Worm (Caenorhabditis elegans) whole organism, young adult: ENCODE measurements around the gene Y69A2AR.22.

ENCODE experiments used
- F39B2.1 ChIP-seq: fragments of 200-800 bp; sonication (Bioruptor generic); IDR thresholded peaks from 2 replicates; pipeline ENCODE4 v1.3.6; 2022; ENCODE audit warnings: missing genetic modification reagents, missing genetic modification characterization, missing compliant biosample characterization
- T07F8.4 ChIP-seq: sonication (generic microtip); optimal IDR thresholded peaks from 2 replicates; lab custom pipeline; 2016; ENCODE audit warnings: mild to moderate bottlenecking, missing genetic modification characterization, moderate library complexity, missing compliant biosample characterization
- madf-3 ChIP-seq: fragments of 200-800 bp; sonication (Bioruptor generic); IDR thresholded peaks from 2 replicates; pipeline ENCODE4 v1.3.6; 2022; ENCODE audit warnings: missing genetic modification reagents, missing genetic modification characterization, missing compliant biosample characterization
- pha-4 ChIP-seq: fragments of 150-350 bp; sonication (generic microtip); optimal IDR thresholded peaks from 2 replicates; lab custom pipeline; 2014; ENCODE audit warnings: missing biosample characterization, missing genetic modification reagents, missing genetic modification characterization
- tbx-9 ChIP-seq: sonication (generic microtip); optimal IDR thresholded peaks from 2 replicates; lab custom pipeline; 2016; ENCODE audit warnings: borderline replicate concordance, missing genetic modification characterization, inconsistent platforms, missing compliant biosample characterization
- tlf-1 ChIP-seq: fragments of 200-800 bp; sonication (Bioruptor generic); optimal IDR thresholded peaks from 2 replicates; lab custom pipeline; 2018; ENCODE audit warnings: mild to moderate bottlenecking, missing genetic modification characterization, missing compliant biosample characterization
- ztf-18 ChIP-seq: sonication (generic microtip); optimal IDR thresholded peaks from 2 replicates; lab custom pipeline; 2016; ENCODE audit warnings: missing genotype, mild to moderate bottlenecking, missing genetic modification characterization, missing compliant biosample characterization

DNA sequence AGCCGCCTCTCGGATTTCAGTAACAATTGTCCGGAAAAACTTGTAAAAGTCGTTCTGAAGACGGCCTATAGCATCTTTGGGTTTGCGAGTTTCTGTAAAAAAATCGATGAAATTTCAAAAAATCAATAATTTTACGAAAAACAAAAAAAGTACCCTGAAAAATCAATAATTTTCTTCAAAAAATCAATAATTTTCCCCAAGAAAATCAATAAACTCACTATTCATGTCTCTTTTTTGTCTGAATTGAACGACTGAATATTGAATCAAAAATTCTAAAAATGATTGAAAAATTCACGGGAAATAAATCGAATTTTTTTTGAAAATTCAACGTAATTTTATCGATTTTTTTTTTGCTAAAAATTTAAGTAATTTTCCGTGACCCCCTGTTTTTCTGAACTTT, 43.7 kb upstream of the Y69A2AR.22 start, which contains the start of gene Y69A2AR.23:
- TF ChIP-seq tbx-9 (no peak), F39B2.1 (no peak), pha-4 (no peak), ztf-18 (tag; lab: Kevin White, UChicago) (no peak), T07F8.4 (tag; lab: Kevin White, UChicago) (no peak), tlf-1 (GFP tag; lab: Kevin White, UChicago) (no peak), madf-3 (GFP tag; lab: Robert Waterston, UW) (no peak)
